Fruit fly (Drosophila melanogaster) whole organism, embryonic: ENCODE results near the gene Tsp74F.

Experiments
- BEAF-32 ChIP-seq: fragments of 200-800 bp; sonication (Bioruptor generic); optimal IDR thresholded peaks from 3 replicates; lab custom pipeline; 2017; ENCODE audit warnings: missing biosample characterization, missing genetic modification characterization, mild to moderate bottlenecking, moderate library complexity, missing genetic modification reagents
- CG17829 ChIP-seq: fragments of 200-800 bp; optimal IDR thresholded peaks from 2 replicates; lab custom pipeline; 2019; ENCODE audit warnings: missing biosample characterization, mild to moderate bottlenecking, missing genetic modification characterization, moderate library complexity
- Lim3 ChIP-seq: fragments of 200-800 bp; sonication (Bioruptor generic); IDR thresholded peaks from 2 replicates; pipeline ENCODE4 v1.3.6; 2022; ENCODE audit warnings: missing biosample characterization, missing genetic modification characterization
- fd64A ChIP-seq: fragments of 200-800 bp; sonication (Bioruptor generic); optimal IDR thresholded peaks from 3 replicates; lab custom pipeline; 2018; ENCODE audit warnings: missing biosample characterization, mild to moderate bottlenecking, missing genetic modification characterization
- pnt ChIP-seq: fragments of 200-800 bp; sonication (Bioruptor generic); optimal IDR thresholded peaks from 3 replicates; lab custom pipeline; 2016; ENCODE audit warnings: missing biosample characterization, missing genetic modification characterization
- schlank ChIP-seq: fragments of 200-800 bp; sonication (Bioruptor generic); optimal IDR thresholded peaks from 2 replicates; lab custom pipeline; 2018; ENCODE audit warnings: missing biosample characterization, mild to moderate bottlenecking, missing genetic modification characterization
- vfl ChIP-seq: fragments of 200-800 bp; sonication (Bioruptor generic); optimal IDR thresholded peaks from 2 replicates; lab custom pipeline; 2016; ENCODE audit warnings: missing biosample characterization, missing genetic modification characterization

dm6 chr3L:17921462-17921861, 25.8 kb upstream of the Tsp74F start:
- TF ChIP-seq schlank (tag; lab: Kevin White, UChicago) (no peak), vfl (GFP tag; lab: Kevin White, UChicago) (no peak), Lim3 (GFP tag; lab: Robert Waterston, UW) (no peak), fd64A (GFP tag; lab: Kevin White, UChicago) (no peak), BEAF-32 (GFP tag; lab: Kevin White, UChicago) (no peak), pnt (GFP tag; lab: Kevin White, UChicago) (no peak), CG17829 (tag; lab: Kevin White, UChicago) (no peak)
